Worm (Caenorhabditis elegans): ENCODE results near the gene ZK971.1.
A peak's percentile ranks its signal among the peaks of the same experiment; 100 is the strongest.

Gene ZK971.1

ce11 chrII:10234398-10234797 is 45.1 kb downstream of the ZK971.1 start, which contains the start of gene ubxn-5 (continued):
- TF ChIP-seq K11D2.4 (GFP tag; IDR thresholded peaks at IDR 0.05) (no peak), repo-1 (tag; optimal IDR thresholded peaks at IDR 0.05) (no peak)

ce11 chrII:10231874-10232273 is 47.6 kb downstream of the ZK971.1 start:
- TF ChIP-seq bed-1 (GFP tag; IDR thresholded peaks at IDR 0.05) (no peak), nhr-80 (tag; optimal IDR thresholded peaks at IDR 0.05) (peak; percentile 55), dox-1 (GFP tag; IDR thresholded peaks at IDR 0.05) (0 out of 2 replicates have a peak, but pooled peaks have one; percentile 20)

- TF ChIP-seq ceh-79 (tag; optimal IDR thresholded peaks at IDR 0.05), result no peak
- no peak for TF ChIP-seq nhr-80 (tag; optimal IDR thresholded peaks at IDR 0.05)
- TF ChIP-seq lin-26 (GFP tag; IDR thresholded peaks at IDR 0.05), result no peak
- TF ChIP-seq hlh-12 (tag; optimal IDR thresholded peaks at IDR 0.05), result no peak
- no peak for TF ChIP-seq die-1 (tag; optimal IDR thresholded peaks at IDR 0.05)
- no peak for TF ChIP-seq unc-62 (GFP tag; optimal IDR thresholded peaks at IDR 0.05)
- no peak for TF ChIP-seq lin-54 (GFP tag; optimal IDR thresholded peaks at IDR 0.05)
- no peak for TF ChIP-seq T07F8.4 (tag; optimal IDR thresholded peaks at IDR 0.05)
- no peak for TF ChIP-seq nhr-27 (tag; optimal IDR thresholded peaks at IDR 0.05)
- TF ChIP-seq nhr-179 (tag; optimal IDR thresholded peaks at IDR 0.05), result no peak
Measured at ce11 chrII:10230972-10231371, 48.5 kb downstream of the ZK971.1 start, which contains the start of gene T01E8.8. TSS of gene T01E8.8 (plus strand) at chrII:10231272.
